Fruit fly (Drosophila melanogaster): ENCODE results near the gene CG32036.

Gene CG32036

DNA sequence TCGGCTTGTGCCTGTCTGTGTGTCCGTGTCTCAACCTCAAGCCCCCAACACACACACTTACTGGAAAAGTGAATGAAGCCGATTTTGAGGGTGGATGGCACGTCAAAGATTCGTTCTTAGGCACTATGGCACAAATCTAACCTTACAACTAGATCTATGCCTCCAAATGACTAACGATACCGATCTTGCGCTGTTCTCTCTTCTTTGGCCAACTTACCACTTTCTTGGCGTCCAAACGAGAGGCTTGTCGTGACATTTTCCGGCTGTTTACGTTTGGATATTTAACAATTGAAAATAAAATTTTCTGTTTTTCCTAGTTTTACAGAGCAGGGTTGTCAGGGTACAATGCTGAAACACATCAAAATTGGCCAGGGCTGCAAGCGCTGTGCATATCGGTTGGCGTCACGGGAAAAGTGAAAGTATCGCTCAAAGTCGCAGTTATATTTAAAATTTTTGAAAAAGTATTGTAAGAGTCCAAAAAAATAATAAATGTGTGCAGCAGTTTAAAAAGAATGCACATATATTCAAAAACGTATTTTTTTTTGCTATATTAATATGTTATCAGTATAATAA is 47.0 kb downstream of the CG32036 start, which contains the start of the genes Bet3 and Nf-YA:
Bet3 (minus strand) TSS at position 361 of the 573 bp plus-strand sequence.
Nf-YA (minus strand) TSS at position 361 of the 573 bp plus-strand sequence.
- TF ChIP-seq fd96Ca (GFP tag; IDR thresholded peaks at IDR 0.05) (peak; percentile 54; the same call in 1 of the 3 replicates), CG15710 (tag; optimal IDR thresholded peaks at IDR 0.05) (peak; percentile 49), D1 (tag; optimal IDR thresholded peaks at IDR 0.05) (peak; percentile 88), Ets98B (GFP tag; IDR thresholded peaks at IDR 0.05) (peak; percentile 27), Snoo (tag; optimal IDR thresholded peaks at IDR 0.05) (peak; percentile 53), CG12605 (GFP tag; IDR thresholded peaks at IDR 0.05) (no peak), CG13204 (GFP tag; optimal IDR thresholded peaks at IDR 0.05) (no peak), CG4496 (GFP tag; IDR thresholded peaks at IDR 0.05) (peak; percentile 56; the same call in 1 of the 3 replicates)

DNA sequence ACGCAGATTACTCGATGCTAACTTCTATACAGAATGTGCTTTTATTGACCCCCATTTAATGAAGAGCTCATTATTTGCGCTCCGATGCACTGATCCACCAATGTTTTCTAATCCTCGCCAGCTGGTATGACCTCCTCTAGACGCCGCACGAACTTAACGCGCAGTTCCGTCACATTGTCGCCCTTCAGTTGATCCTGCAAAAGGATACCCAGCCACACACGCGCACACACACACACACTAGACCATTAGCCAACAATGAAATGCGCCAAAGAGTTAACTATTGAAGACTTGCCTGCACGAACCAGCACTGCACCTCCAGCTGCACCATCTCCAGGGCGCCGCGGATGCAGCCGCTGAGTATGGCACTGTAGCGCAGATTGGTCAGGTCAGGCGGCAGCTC is 50.2 kb downstream of the CG32036 start:
- TF ChIP-seq Pif1B (GFP tag; optimal IDR thresholded peaks at IDR 0.05) (no peak), CG4496 (GFP tag; IDR thresholded peaks at IDR 0.05) (no peak), Ets98B (GFP tag; IDR thresholded peaks at IDR 0.05) (no peak), CG32121 (GFP tag; IDR thresholded peaks at IDR 0.05) (no peak), CG13204 (GFP tag; optimal IDR thresholded peaks at IDR 0.05) (no peak), Pif1A (GFP tag; optimal IDR thresholded peaks at IDR 0.05) (no peak), CG17806 (tag; optimal IDR thresholded peaks at IDR 0.05) (no peak), CG8301 (tag; optimal IDR thresholded peaks at IDR 0.05) (no peak), CG34367 (tag; optimal IDR thresholded peaks at IDR 0.05) (no peak), EcR (GFP tag; optimal IDR thresholded peaks at IDR 0.05) (no peak), CG14655 (GFP tag; optimal IDR thresholded peaks at IDR 0.05) (no peak), CG9948 (tag; optimal IDR thresholded peaks at IDR 0.05) (no peak), CG15710 (tag; optimal IDR thresholded peaks at IDR 0.05) (no peak), Snoo (tag; optimal IDR thresholded peaks at IDR 0.05) (no peak), CG12605 (GFP tag; IDR thresholded peaks at IDR 0.05) (no peak), CG10348 (GFP tag; IDR thresholded peaks at IDR 0.05) (no peak), fd96Ca (GFP tag; IDR thresholded peaks at IDR 0.05) (no peak)
